Fruit fly (Drosophila melanogaster): Measurements from ENCODE around the gene CG32590.

The CG32590 gene

dm6 chrX:14868414-14868813 is 29.5 kb upstream of the CG32590 start:
- TF ChIP-seq Crg-1 (GFP tag; optimal IDR thresholded peaks at IDR 0.05), result no peak
- TF ChIP-seq tj (GFP tag; optimal IDR thresholded peaks at IDR 0.05), result no peak
- no peak for TF ChIP-seq CG33017 (tag; optimal IDR thresholded peaks at IDR 0.05)

dm6 chrX:14866911-14867310 is 28.0 kb upstream of the CG32590 start:
- TF ChIP-seq Crg-1 (GFP tag; optimal IDR thresholded peaks at IDR 0.05) (no peak), Hr96 (GFP tag; optimal IDR thresholded peaks at IDR 0.05) (no peak), bab1 (GFP tag; optimal IDR thresholded peaks at IDR 0.05) (no peak), CG12768 (GFP tag; optimal IDR thresholded peaks at IDR 0.05) (no peak), CG1620 (GFP tag; optimal IDR thresholded peaks at IDR 0.05) (no peak), pad (GFP tag; optimal IDR thresholded peaks at IDR 0.05) (no peak), cnc (optimal IDR thresholded peaks at IDR 0.05) (no peak), CG11617 (GFP tag; optimal IDR thresholded peaks at IDR 0.05) (no peak), Mnt (GFP tag; optimal IDR thresholded peaks at IDR 0.05) (no peak), cic (GFP tag; optimal IDR thresholded peaks at IDR 0.05) (no peak), CG14711 (tag; optimal IDR thresholded peaks at IDR 0.05) (no peak), ovo (GFP tag; optimal IDR thresholded peaks at IDR 0.05) (no peak), Clk (GFP tag; optimal IDR thresholded peaks at IDR 0.05) (no peak), CG7101 (tag; optimal IDR thresholded peaks at IDR 0.05) (no peak), CG5204 (GFP tag; optimal IDR thresholded peaks at IDR 0.05) (no peak)

dm6 chrX:14862494-14862893 is 23.6 kb upstream of the CG32590 start:
- no peak for TF ChIP-seq ovo (GFP tag; optimal IDR thresholded peaks at IDR 0.05)
- TF ChIP-seq tj (GFP tag; optimal IDR thresholded peaks at IDR 0.05), result no peak
- TF ChIP-seq CG12768 (GFP tag; optimal IDR thresholded peaks at IDR 0.05), result no peak
- TF ChIP-seq CG5204 (GFP tag; optimal IDR thresholded peaks at IDR 0.05), result no peak
- no peak for TF ChIP-seq Mnt (GFP tag; optimal IDR thresholded peaks at IDR 0.05)

dm6 chrX:14858951-14859350 is 20.0 kb upstream of the CG32590 start, which contains the start of gene CG46399:
Gene CG46399, plus strand, starts transcription at chrX:14859251.
- TF ChIP-seq CG11617 (GFP tag; optimal IDR thresholded peaks at IDR 0.05) (no peak), cnc (optimal IDR thresholded peaks at IDR 0.05) (no peak), Clk (GFP tag; optimal IDR thresholded peaks at IDR 0.05) (no peak), ovo (GFP tag; optimal IDR thresholded peaks at IDR 0.05) (no peak), CG1620 (GFP tag; optimal IDR thresholded peaks at IDR 0.05) (no peak), pad (GFP tag; optimal IDR thresholded peaks at IDR 0.05) (no peak), toe (GFP tag; optimal IDR thresholded peaks at IDR 0.05) (no peak), CG14711 (tag; optimal IDR thresholded peaks at IDR 0.05) (no peak), Hr96 (GFP tag; optimal IDR thresholded peaks at IDR 0.05) (no peak), bab1 (GFP tag; optimal IDR thresholded peaks at IDR 0.05) (no peak), Mnt (GFP tag; optimal IDR thresholded peaks at IDR 0.05) (no peak), cic (GFP tag; optimal IDR thresholded peaks at IDR 0.05) (no peak), CG33017 (tag; optimal IDR thresholded peaks at IDR 0.05) (no peak)

- no peak for TF ChIP-seq CG12768 (GFP tag; optimal IDR thresholded peaks at IDR 0.05)
- TF ChIP-seq Mnt (GFP tag; optimal IDR thresholded peaks at IDR 0.05), result no peak
- no peak for TF ChIP-seq Hr96 (GFP tag; optimal IDR thresholded peaks at IDR 0.05)
- no peak for TF ChIP-seq CG1620 (GFP tag; optimal IDR thresholded peaks at IDR 0.05)
- no peak for TF ChIP-seq Clk (GFP tag; optimal IDR thresholded peaks at IDR 0.05)
- TF ChIP-seq cic (GFP tag; optimal IDR thresholded peaks at IDR 0.05), result no peak
- TF ChIP-seq tj (GFP tag; optimal IDR thresholded peaks at IDR 0.05), result no peak
- no peak for TF ChIP-seq pad (GFP tag; optimal IDR thresholded peaks at IDR 0.05)
- no peak for TF ChIP-seq bab1 (GFP tag; optimal IDR thresholded peaks at IDR 0.05)
- no peak for TF ChIP-seq CG5204 (GFP tag; optimal IDR thresholded peaks at IDR 0.05)
- TF ChIP-seq ovo (GFP tag; optimal IDR thresholded peaks at IDR 0.05), result no peak
- no peak for TF ChIP-seq CG33017 (tag; optimal IDR thresholded peaks at IDR 0.05)
- TF ChIP-seq cnc (optimal IDR thresholded peaks at IDR 0.05), result no peak
Observed at dm6 chrX:14857883-14858282, 19.0 kb upstream of the CG32590 start.

dm6 chrX:14856261-14856660 is 17.4 kb upstream of the CG32590 start, which contains the start of gene CG9519:
Gene CG9519, minus strand, starts transcription at chrX:14856361.
- TF ChIP-seq kay (GFP tag; ENCODE audit: borderline replicate concordance) (peak; percentile 11), CG7101 (tag; optimal IDR thresholded peaks at IDR 0.05) (no peak), CG14711 (tag; optimal IDR thresholded peaks at IDR 0.05) (no peak), CG12768 (GFP tag; optimal IDR thresholded peaks at IDR 0.05) (no peak), CG5204 (GFP tag; optimal IDR thresholded peaks at IDR 0.05) (no peak), toe (GFP tag; optimal IDR thresholded peaks at IDR 0.05) (no peak)

- TF ChIP-seq CG11617 (GFP tag; optimal IDR thresholded peaks at IDR 0.05), result no peak
- TF ChIP-seq Hr96 (GFP tag; optimal IDR thresholded peaks at IDR 0.05), result no peak
- no peak for TF ChIP-seq Mnt (GFP tag; optimal IDR thresholded peaks at IDR 0.05)
- TF ChIP-seq tj (GFP tag; optimal IDR thresholded peaks at IDR 0.05), result no peak
- no peak for TF ChIP-seq CG14711 (tag; optimal IDR thresholded peaks at IDR 0.05)
- TF ChIP-seq CG12768 (GFP tag; optimal IDR thresholded peaks at IDR 0.05), result no peak
- no peak for TF ChIP-seq Crg-1 (GFP tag; optimal IDR thresholded peaks at IDR 0.05)
- TF ChIP-seq toe (GFP tag; optimal IDR thresholded peaks at IDR 0.05), result no peak
- no peak for TF ChIP-seq cic (GFP tag; optimal IDR thresholded peaks at IDR 0.05)
- no peak for TF ChIP-seq Clk (GFP tag; optimal IDR thresholded peaks at IDR 0.05)
- TF ChIP-seq ovo (GFP tag; optimal IDR thresholded peaks at IDR 0.05), result no peak
- TF ChIP-seq pad (GFP tag; optimal IDR thresholded peaks at IDR 0.05), result no peak
- TF ChIP-seq CG33017 (tag; optimal IDR thresholded peaks at IDR 0.05), result no peak
Observed at dm6 chrX:14853153-14853672, 14.3 kb upstream of the CG32590 start, which contains the start of gene CG9521. Gene CG9521, minus strand, starts transcription at chrX:14853269.

Data from whole organism, adult.